Worm (Caenorhabditis elegans) whole organism, young adult: ENCODE data around the gene D2023.6.

Experiments used
- B0261.1 ChIP-seq: sonication (generic microtip); optimal IDR thresholded peaks from 2 replicates; lab custom pipeline; 2016; ENCODE audit warnings: mild to moderate bottlenecking, missing genetic modification characterization, moderate library complexity, missing compliant biosample characterization
- D2030.7 ChIP-seq: fragments of 200-800 bp; sonication (Bioruptor generic); IDR thresholded peaks from 2 replicates; pipeline ENCODE4 v1.3.6; 2022; ENCODE audit warnings: missing genetic modification reagents, missing genetic modification characterization, missing compliant biosample characterization
- F49E8.2 ChIP-seq: sonication (generic microtip); optimal IDR thresholded peaks from 3 replicates; lab custom pipeline; 2017; ENCODE audit warnings: missing genetic modification characterization, mild to moderate bottlenecking, missing compliant biosample characterization, antibody characterized with exemption, moderate library complexity; ENCODE audit not compliant: insufficient read depth
- F52B5.7 ChIP-seq: sonication (generic microtip); optimal IDR thresholded peaks from 2 replicates; lab custom pipeline; 2016; ENCODE audit warnings: mild to moderate bottlenecking, missing genetic modification characterization, missing compliant biosample characterization
- F57C9.4 ChIP-seq: sonication (generic microtip); optimal IDR thresholded peaks from 2 replicates; lab custom pipeline; 2017; ENCODE audit warnings: mild to moderate bottlenecking, missing genetic modification characterization, missing compliant biosample characterization
- akir-1 ChIP-seq: fragments of 200-800 bp; sonication (Bioruptor generic); optimal IDR thresholded peaks from 2 replicates; lab custom pipeline; 2018; ENCODE audit warnings: mild to moderate bottlenecking, missing genetic modification characterization, moderate library complexity, missing compliant biosample characterization
- athp-1 ChIP-seq: sonication (generic microtip); optimal IDR thresholded peaks from 2 replicates; lab custom pipeline; 2017; ENCODE audit warnings: mild to moderate bottlenecking, missing genetic modification characterization, missing compliant biosample characterization
- gei-17 ChIP-seq: fragments of 200-800 bp; sonication (Bioruptor generic); optimal IDR thresholded peaks from 2 replicates; lab custom pipeline; 2018; ENCODE audit warnings: mild to moderate bottlenecking, missing genetic modification characterization, missing compliant biosample characterization
- lin-54 ChIP-seq: fragments of 200-800 bp; sonication (Bioruptor generic); optimal IDR thresholded peaks from 2 replicates; lab custom pipeline; 2018; ENCODE audit warnings: mild to moderate bottlenecking, missing genetic modification characterization, missing compliant biosample characterization
- lir-1 ChIP-seq: fragments of 200-800 bp; sonication (Bioruptor generic); conservative IDR thresholded peaks from 2 replicates; pipeline ENCODE4 v1.3.6; 2022; ENCODE audit warnings: missing genetic modification reagents, missing genetic modification characterization, missing compliant biosample characterization
- lsy-27 ChIP-seq: sonication (generic microtip); optimal IDR thresholded peaks from 2 replicates; lab custom pipeline; 2017; ENCODE audit warnings: missing genetic modification characterization, mild to moderate bottlenecking, missing compliant biosample characterization, antibody characterized with exemption, missing genotype, borderline replicate concordance; ENCODE audit not compliant: insufficient read depth
- madf-8 ChIP-seq: fragments of 200-800 bp; sonication (Bioruptor generic); conservative IDR thresholded peaks from 2 replicates; pipeline ENCODE4 v1.3.6; 2022; ENCODE audit warnings: missing genetic modification reagents, missing genetic modification characterization, missing compliant biosample characterization
- nfya-1 ChIP-seq: sonication (generic microtip); optimal IDR thresholded peaks from 2 replicates; lab custom pipeline; 2017; ENCODE audit warnings: antibody characterized with exemption, missing compliant biosample characterization, missing genetic modification characterization, borderline replicate concordance; ENCODE audit not compliant: insufficient read depth
- nfyb-1 ChIP-seq: fragments of 200-800 bp; sonication (Bioruptor generic); IDR thresholded peaks from 2 replicates; pipeline ENCODE4 v1.3.6; 2022; ENCODE audit warnings: missing genetic modification reagents, missing genetic modification characterization, missing compliant biosample characterization
- ztf-25 ChIP-seq: fragments of 200-800 bp; sonication (Bioruptor generic); IDR thresholded peaks from 2 replicates; pipeline ENCODE4 v1.3.6; 2022; ENCODE audit warnings: missing genetic modification reagents, missing genetic modification characterization, missing compliant biosample characterization
- ztf-3 ChIP-seq: fragments of 200-800 bp; sonication (Bioruptor generic); optimal IDR thresholded peaks from 2 replicates; lab custom pipeline; 2018; ENCODE audit warnings: mild to moderate bottlenecking, missing genetic modification characterization, missing compliant biosample characterization

D2023.6 gene

ce11 chrV:11876657-11877056 lies 49.5 kb downstream of the D2023.6 start:
- TF ChIP-seq lin-54 (GFP tag; lab: Kevin White, UChicago) (no peak), nfya-1 (tag; lab: Kevin White, UChicago) (no peak), lsy-27 (no peak), F49E8.2 (no peak), nfyb-1 (GFP tag; lab: Robert Waterston, UW) (no peak), ztf-3 (no peak), F52B5.7 (tag; lab: Kevin White, UChicago) (no peak), gei-17 (GFP tag; lab: Kevin White, UChicago) (no peak), B0261.1 (tag; lab: Kevin White, UChicago) (no peak), F57C9.4 (tag; lab: Kevin White, UChicago) (no peak), ztf-25 (GFP tag; lab: Robert Waterston, UW) (no peak), akir-1 (GFP tag; lab: Kevin White, UChicago) (no peak), madf-8 (GFP tag; lab: Robert Waterston, UW) (no peak), D2030.7 (GFP tag; lab: Robert Waterston, UW) (no peak), lir-1 (GFP tag; lab: Robert Waterston, UW) (no peak), athp-1 (tag; lab: Kevin White, UChicago) (no peak)
